Worm (Caenorhabditis elegans) whole organism, midembryonic: ENCODE data around the gene ZK856.19.

Source experiments
- T22C8.4 ChIP-seq: fragments of 200-800 bp; sonication (Bioruptor generic); IDR thresholded peaks from 2 replicates; pipeline ENCODE4 v1.3.6; 2022; ENCODE audit warnings: missing genetic modification characterization, missing compliant biosample characterization
- med-1 ChIP-seq: sonication (generic microtip); optimal IDR thresholded peaks from 2 replicates; lab custom pipeline; 2017; ENCODE audit warnings: missing genetic modification characterization, mild to moderate bottlenecking, missing compliant biosample characterization, antibody characterized with exemption, missing genetic modification reagents; ENCODE audit not compliant: insufficient read depth
- ztf-23 ChIP-seq: fragments of 200-800 bp; sonication (Bioruptor generic); IDR thresholded peaks from 2 replicates; pipeline ENCODE4 v1.3.6; 2022; ENCODE audit warnings: missing genetic modification reagents, missing genetic modification characterization, missing compliant biosample characterization
- ztf-29 ChIP-seq: fragments of 200-800 bp; sonication (Bioruptor generic); IDR thresholded peaks from 2 replicates; pipeline ENCODE4 v1.3.6; 2022; ENCODE audit warnings: missing genetic modification reagents, missing genetic modification characterization, missing compliant biosample characterization

DNA sequence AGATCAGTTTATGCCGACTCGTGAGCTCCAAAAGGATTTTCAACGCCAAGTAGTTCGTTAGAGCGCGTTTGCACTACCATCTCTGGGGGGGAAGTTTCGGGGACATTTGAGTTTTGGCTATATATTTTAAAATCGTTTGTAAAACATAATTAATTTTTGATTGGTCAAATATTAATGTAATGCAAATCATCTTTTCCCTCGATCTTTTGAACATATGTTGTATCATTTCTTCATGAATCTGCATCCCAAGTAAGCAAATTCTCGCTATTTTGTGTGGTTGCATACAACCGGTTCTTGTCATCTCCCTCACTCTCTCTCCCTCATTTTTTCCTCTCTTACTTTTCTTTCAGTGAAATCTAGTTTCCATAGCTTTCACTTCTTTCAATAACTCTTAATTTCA is 26.5 kb downstream of the ZK856.19 start:
- TF ChIP-seq ztf-23 (GFP tag; lab: Robert Waterston, UW) (no peak), T22C8.4 (GFP tag; lab: Robert Waterston, UW) (no peak), ztf-29 (no peak), med-1 (GFP tag; lab: Kevin White, UChicago) (no peak)
